Worm (Caenorhabditis elegans): ENCODE data around the gene F23F1.6.

Gene F23F1.6

DNA sequence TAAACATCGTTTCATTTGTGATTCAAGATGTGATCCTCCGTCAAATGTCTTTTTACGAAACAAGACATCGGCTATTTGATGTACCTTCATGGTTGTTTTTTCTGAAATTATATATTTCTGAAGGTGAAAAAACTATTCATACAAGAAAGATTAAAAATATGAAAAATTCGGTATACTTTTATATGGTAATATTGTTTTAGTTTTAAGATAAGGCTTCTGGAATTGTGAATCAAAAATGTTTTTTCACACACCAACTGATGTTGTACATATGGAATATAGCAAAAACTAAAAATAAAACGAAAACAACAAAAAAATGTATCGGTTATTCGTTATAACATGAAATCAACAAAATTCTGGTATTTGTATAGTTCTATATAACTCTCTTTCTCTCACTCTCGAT lies at the start of gene F23F1.6:
TSS of gene F23F1.6 (minus strand) at position 101 of the 400 bp plus-strand sequence.
- TF ChIP-seq unc-62 (GFP tag; optimal IDR thresholded peaks at IDR 0.05): no peak

DNA sequence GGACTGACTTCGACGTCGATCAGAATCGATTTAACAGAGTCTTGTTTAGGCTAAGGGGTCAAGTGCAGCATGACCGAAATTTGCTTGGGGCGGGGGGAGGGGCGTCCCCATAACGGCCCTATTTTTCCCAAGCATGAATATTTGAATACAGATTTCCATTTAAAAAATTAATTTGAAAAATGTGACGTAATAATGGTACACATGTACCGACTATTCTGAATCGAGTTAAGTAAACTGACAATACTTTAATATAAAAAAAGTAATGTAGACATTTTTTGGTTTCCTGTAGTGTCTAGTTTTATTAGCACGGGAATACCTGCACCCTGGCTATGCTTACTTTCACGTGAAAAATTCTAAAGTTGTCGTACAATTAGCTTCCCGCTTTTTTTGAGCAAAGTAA lies 49.7 kb upstream of the F23F1.6 start:
- TF ChIP-seq unc-62 (GFP tag; optimal IDR thresholded peaks at IDR 0.05): no peak

DNA sequence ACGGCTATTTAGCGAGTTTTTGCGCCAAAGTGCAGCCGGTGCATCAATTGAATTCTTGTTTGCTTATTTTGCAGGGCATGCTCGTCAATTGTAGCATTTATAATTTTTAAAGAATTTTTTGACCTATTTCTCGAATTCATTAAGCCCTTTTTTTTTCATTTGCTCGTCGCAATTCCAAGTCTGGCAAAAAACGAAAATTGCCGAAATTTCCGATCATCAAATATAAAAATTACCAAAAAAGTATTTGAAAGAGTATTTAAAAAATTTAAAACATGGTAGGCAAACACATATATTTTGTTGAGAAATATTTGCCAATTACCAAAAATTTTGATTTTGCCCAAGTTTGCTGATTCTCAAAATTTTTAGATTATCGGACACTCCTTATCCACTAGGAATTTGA lies 47.0 kb upstream of the F23F1.6 start, which contains the start of gene C50D2.6:
TSS of gene C50D2.6 (plus strand) at position 301 of the 400 bp plus-strand sequence.
- TF ChIP-seq unc-62 (GFP tag; optimal IDR thresholded peaks at IDR 0.05): no peak

DNA sequence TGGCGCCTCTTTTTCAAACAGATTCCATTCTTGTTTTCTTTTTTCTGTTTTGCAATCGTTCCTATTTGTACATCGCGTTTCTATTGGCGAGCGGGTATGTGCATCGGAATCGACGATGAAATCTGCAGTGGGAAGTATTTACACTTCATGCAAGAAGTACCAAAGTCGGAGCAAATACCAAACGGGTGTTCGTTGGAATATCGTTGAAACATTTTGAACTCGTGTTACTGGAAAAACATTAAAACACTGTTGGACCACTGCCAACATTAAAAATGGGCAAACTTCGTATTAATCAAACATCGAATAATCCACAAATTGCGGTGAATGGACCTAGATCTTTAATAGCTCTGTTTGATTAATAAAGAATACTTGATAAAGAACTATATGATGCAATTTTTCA lies 42.1 kb upstream of the F23F1.6 start, which contains the start of gene C23H3.9:
TSS of gene C23H3.9 (minus strand) at position 101 of the 400 bp plus-strand sequence.
- no peak for TF ChIP-seq unc-62 (GFP tag; optimal IDR thresholded peaks at IDR 0.05)

DNA sequence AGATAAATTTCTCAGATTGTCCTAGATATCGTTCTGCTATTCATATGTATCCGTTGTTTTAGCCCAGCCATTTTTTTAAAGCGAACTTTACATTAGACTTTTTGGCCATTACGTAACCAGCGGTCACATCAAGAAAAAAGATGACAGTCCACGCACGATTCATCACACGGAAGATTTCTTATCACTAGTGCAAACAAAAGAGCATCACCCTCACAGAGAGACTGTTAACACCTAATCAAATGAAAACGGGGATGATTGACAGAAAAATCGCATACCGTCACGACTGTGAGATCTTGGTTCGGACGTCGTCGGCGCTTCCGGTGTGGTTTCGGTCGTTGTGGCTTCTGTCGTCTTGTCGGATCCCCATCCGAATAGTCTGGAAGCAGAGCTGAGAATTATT lies 39.5 kb upstream of the F23F1.6 start:
- TF ChIP-seq unc-62 (GFP tag; optimal IDR thresholded peaks at IDR 0.05): no peak

DNA sequence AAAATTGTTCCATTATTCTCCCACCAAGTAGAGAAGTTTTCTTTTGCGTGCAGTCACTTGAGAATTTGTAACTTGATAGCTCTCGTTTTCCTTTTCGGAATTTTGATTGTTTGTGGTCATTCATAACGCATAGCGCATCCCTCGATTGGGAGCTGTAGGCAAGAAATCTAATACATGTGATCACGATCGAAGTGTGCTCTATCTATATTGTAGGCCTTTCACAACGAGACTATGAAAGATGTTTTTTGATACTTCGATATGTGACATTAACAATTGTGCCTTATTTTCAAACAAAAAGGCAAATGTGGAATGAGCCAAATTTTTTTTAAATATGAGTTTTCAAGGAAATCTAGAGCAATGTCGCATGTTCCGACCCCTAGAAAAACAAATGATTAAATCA lies 38.7 kb upstream of the F23F1.6 start:
- TF ChIP-seq unc-62 (GFP tag; optimal IDR thresholded peaks at IDR 0.05): no peak

DNA sequence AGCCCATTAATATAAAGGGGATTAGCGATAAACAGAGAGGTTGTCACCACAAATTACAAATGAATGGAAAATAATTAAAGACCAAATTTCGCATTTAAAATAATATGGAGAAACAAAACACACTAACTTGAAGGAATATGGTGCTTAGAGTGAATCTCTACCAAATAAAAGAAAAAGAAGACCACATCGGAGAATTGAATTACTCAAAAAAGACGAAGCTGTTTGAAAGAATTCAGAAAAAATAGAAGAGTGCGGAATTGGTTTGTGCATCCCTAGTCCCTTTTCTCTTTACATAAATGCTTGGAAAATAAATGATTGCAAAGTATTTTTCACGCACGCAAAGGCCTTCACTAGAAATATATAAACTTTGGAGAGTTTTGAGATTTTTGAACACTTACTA lies 36.8 kb upstream of the F23F1.6 start:
- no peak for TF ChIP-seq unc-62 (GFP tag; optimal IDR thresholded peaks at IDR 0.05)

DNA sequence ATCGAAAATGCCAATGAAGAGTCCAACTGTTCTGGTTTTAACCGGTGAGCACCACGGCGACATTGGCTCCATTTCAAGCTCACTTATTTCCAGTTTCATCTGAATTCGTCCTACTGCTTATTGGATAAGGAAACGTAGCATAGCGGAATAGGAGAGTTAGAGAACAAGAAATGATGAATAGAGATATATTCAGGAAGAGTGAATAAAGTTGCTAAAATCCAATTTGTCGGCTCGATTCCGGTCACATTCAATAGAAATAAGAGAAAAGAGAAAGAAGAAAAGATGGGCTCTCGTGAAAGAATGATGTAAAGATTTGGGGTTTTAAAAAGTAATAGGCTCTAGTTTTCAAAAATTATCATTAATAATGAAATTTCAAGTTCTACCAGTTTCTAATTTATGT lies 36.2 kb upstream of the F23F1.6 start:
- TF ChIP-seq unc-62 (GFP tag; optimal IDR thresholded peaks at IDR 0.05): no peak

DNA sequence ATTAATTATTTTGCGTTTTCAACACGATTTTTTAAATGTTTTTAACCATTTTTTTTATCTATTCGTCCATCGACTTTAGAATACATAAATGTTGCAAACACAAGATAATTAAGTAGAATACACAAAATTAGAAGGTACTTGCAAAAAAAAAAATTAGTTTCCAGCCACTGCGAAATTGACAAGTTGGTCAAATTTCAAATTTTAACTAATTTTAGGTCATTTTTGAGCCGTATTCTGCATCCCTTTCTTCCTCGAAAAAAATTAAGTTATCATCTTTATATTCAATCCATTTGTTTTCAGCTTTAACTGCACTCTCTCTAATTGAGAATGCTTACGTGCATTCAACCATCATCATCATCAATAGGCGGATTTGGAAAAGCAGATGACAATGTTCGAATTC lies 32.2 kb upstream of the F23F1.6 start, which contains the start of gene egl-26:
TSS of gene egl-26 (plus strand) at position 301 of the 400 bp plus-strand sequence.
- no peak for TF ChIP-seq unc-62 (GFP tag; optimal IDR thresholded peaks at IDR 0.05)

DNA sequence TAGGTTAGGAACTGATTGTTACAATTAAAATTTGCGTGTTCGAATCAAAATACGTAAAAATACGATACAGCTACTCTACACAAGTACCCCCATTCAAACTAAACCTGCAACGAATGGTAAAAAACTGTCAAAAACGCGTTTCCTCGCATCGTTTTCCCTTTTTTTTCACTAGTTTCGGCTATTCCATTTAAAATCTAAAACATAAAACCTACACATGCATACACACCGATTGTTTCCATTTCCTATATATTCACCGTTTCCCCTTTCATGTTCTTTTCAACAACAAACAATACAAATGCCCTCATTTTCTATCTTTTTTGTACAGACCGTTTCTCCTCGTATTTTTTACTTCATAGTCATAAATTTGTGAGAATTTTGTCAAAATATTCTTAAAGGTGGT lies 31.6 kb upstream of the F23F1.6 start:
- TF ChIP-seq unc-62 (GFP tag; optimal IDR thresholded peaks at IDR 0.05): no peak

DNA sequence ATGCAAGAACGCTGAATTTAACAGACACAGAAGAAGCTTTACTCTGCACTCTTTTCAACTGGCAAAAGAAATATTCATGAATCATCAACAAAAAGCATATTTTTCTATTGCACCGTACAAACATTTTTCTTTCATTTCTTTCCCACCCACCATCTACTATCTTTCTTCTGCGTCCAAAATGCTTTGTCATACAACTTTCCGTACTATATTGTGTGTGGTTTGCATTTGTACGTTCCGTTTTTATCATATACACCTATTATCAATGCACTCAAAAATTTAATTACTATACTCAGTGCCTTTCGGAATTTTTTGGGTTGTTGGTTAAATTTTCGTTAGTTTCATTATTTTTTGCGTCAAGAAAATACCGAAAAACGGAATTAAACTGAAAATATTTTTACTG lies 30.6 kb upstream of the F23F1.6 start:
- TF ChIP-seq unc-62 (GFP tag; optimal IDR thresholded peaks at IDR 0.05): no peak

DNA sequence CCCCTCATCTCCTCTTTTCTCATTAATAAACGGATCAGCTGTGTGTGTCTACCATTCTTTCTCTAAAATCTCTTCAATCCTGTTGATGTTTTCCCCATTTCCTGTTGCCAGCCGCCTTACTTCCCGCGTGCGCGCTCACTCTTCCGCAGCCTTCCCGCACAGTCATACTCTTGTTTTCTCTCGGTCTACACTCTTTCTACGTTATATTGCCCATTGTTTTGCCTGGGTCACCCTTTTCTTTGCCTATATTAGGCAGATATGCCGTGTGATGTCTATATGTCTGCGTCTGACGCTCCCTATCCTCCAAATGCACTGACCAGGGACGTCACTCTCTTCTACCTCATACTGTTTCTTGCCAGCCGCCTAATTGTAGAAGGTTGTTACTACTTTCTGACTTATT lies 29.2 kb upstream of the F23F1.6 start:
- TF ChIP-seq unc-62 (GFP tag; optimal IDR thresholded peaks at IDR 0.05): no peak

DNA sequence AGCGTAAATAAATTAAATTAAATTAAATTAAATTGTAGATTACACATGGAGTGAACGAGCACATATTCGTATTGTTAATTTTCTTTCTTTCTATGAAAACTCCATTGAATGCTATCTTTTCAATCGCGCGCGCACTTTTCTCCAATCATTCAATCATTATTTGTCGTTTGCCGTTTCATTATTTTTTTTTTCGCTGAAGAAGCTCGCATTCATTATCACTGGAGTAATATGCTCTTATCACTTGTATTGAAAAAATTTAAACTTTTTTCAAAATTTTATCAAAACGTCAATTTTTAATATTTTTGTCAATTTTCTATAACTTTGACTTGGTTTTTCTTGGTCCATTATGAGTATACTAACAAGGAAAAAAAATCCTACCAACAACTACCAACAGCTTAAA lies 28.4 kb upstream of the F23F1.6 start:
- no peak for TF ChIP-seq unc-62 (GFP tag; optimal IDR thresholded peaks at IDR 0.05)

DNA sequence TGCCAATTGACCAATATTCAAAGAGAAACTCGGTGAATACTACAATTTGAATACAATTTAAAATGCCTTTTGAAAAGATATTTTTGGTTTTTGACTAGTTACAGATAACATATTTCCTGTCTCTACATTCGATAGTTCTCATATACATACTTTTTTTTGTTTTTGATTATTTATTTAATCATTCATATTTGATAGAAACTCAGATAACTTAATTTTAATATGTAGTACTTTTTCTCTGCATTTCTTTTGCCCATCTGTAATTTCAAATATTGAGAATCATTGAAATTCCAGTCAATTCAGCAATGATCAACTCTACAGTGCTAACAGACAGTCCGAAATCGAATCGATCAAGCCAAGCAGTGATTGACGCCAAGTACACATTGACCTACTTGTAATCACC lies 23.9 kb upstream of the F23F1.6 start, which contains the start of gene C23H3.2:
TSS of gene C23H3.2 (plus strand) at position 301 of the 400 bp plus-strand sequence.
- no peak for TF ChIP-seq unc-62 (GFP tag; optimal IDR thresholded peaks at IDR 0.05)

DNA sequence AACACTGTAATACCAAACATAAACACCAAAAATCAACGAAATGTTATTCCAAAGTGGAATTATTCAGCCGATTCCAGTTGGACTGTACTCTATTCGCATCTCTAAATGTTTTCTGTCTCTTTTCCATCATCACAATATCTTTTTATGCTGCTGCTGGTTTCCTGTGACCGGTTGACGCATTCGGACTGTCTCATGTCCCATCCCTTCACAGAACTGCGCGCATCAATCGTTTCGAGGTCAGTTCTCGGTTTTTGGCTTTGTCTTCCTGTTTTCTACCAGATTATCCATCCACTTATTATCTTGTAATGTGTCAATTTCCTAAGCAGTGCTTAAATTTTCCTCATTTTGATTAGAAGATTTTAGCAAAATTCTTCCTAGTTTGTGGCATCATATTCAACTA lies 22.9 kb upstream of the F23F1.6 start:
- TF ChIP-seq unc-62 (GFP tag; optimal IDR thresholded peaks at IDR 0.05): no peak

DNA sequence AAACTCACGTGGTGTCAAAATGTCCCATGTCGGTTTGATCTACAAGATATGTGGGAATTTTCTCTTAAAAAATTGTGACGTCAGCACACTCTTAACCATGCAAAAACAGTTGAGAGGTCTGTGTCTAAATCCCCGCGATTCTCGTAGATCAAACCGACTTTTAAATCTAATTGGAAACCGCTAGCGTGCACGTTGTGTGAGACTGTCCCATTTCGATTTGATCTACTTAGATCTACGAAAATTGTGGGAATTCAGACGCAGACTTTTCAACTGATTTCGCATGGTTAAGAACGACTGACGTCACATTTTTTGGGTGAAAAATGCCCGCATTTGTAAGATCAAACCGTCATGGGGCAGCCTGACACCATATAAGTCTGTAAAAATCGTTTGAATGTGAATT lies 20.8 kb upstream of the F23F1.6 start:
- no peak for TF ChIP-seq unc-62 (GFP tag; optimal IDR thresholded peaks at IDR 0.05)

DNA sequence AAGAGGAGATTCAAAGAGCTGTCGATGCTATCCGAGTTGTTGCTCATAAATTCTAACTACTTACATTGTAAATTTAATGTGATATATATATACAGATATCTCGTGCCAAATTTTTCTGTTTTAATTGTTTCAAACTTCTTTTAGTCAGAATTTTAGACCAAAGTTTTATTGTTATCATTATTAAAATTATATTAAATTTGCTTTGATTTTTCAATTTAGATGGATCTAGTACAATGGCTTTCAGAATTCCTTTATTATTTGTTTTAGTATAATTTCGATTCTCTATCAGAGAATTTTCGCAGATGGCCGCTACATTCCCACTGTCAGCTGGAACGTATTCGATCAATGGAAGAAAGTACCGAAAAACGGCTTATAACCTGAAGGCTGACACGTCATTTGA lies 20.3 kb upstream of the F23F1.6 start, which contains the start of gene ascc-1:
TSS of gene ascc-1 (plus strand) at position 301 of the 400 bp plus-strand sequence.
- TF ChIP-seq unc-62 (GFP tag; optimal IDR thresholded peaks at IDR 0.05): no peak

DNA sequence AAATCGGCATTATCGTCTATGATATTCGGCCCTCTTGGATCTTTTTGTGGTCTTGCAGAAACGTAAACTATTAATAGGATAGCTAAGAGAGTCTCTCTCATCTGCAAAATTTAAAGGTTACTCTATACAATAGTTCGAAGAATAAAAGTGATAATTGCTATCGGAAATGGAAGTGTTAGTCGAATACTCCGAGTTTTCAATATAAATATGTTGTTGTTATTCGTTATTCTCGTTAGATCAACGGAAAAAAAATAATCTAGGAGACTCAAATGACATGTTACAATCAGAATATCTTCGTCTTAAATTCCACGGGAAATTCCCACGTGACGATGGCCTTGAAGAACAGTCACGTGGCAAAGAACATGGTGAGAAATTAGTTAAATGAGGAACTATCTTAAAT lies 18.1 kb upstream of the F23F1.6 start, which contains the start of gene tre-5:
TSS of gene tre-5 (minus strand) at position 101 of the 400 bp plus-strand sequence.
- TF ChIP-seq unc-62 (GFP tag; optimal IDR thresholded peaks at IDR 0.05): no peak

All from whole organism, dauer.